Fruit fly (Drosophila melanogaster) whole organism, embryonic: ENCODE data around the gene Mob3.

Experiments
- CG10209 ChIP-seq: fragments of 200-800 bp; sonication (Bioruptor generic); optimal IDR thresholded peaks from 3 replicates; lab custom pipeline; 2017; ENCODE audit warnings: missing biosample characterization, mild to moderate bottlenecking, missing genetic modification characterization, missing genetic modification reagents
- CG10543 ChIP-seq: fragments of 200-800 bp; sonication (Bioruptor generic); optimal IDR thresholded peaks from 3 replicates; lab custom pipeline; 2017; ENCODE audit warnings: missing biosample characterization, mild to moderate bottlenecking, missing genetic modification characterization, moderate library complexity
- CG12219 ChIP-seq: fragments of 200-800 bp; sonication (Bioruptor generic); optimal IDR thresholded peaks from 3 replicates; lab custom pipeline; 2018; ENCODE audit warnings: missing biosample characterization, mild to moderate bottlenecking, missing genetic modification characterization
- CG14667 ChIP-seq: fragments of 200-800 bp; sonication (Bioruptor generic); IDR thresholded peaks from 2 replicates; pipeline ENCODE4 v1.3.6; 2022; ENCODE audit warnings: missing biosample characterization, missing genetic modification characterization
- CG1529 ChIP-seq: fragments of 200-800 bp; sonication (Bioruptor generic); optimal IDR thresholded peaks from 3 replicates; lab custom pipeline; 2018; ENCODE audit warnings: missing biosample characterization, missing genetic modification characterization
- CG15601 ChIP-seq: fragments of 200-800 bp; sonication (Bioruptor generic); optimal IDR thresholded peaks from 3 replicates; lab custom pipeline; 2019; ENCODE audit warnings: missing biosample characterization, mild to moderate bottlenecking, missing genetic modification characterization, moderate library complexity
- CG17186 ChIP-seq: fragments of 200-800 bp; sonication (Bioruptor generic); optimal IDR thresholded peaks from 3 replicates; lab custom pipeline; 2017; ENCODE audit warnings: missing biosample characterization, missing genetic modification reagents, missing genetic modification characterization
- CG18262 ChIP-seq: fragments of 200-800 bp; optimal IDR thresholded peaks from 3 replicates; lab custom pipeline; 2019; ENCODE audit warnings: missing biosample characterization, mild to moderate bottlenecking, missing genetic modification characterization, moderate library complexity
- CG18599 ChIP-seq: fragments of 200-800 bp; sonication (Bioruptor generic); optimal IDR thresholded peaks from 3 replicates; lab custom pipeline; 2017; ENCODE audit warnings: missing biosample characterization, missing genetic modification characterization, mild to moderate bottlenecking, moderate library complexity, missing genetic modification reagents
- CG18619 ChIP-seq: fragments of 200-800 bp; sonication (Bioruptor generic); optimal IDR thresholded peaks from 3 replicates; lab custom pipeline; 2017; ENCODE audit warnings: missing biosample characterization, mild to moderate bottlenecking, missing genetic modification characterization
- CG2116 ChIP-seq: fragments of 200-800 bp; sonication (Bioruptor generic); optimal IDR thresholded peaks from 3 replicates; lab custom pipeline; 2018; ENCODE audit warnings: missing biosample characterization, mild to moderate bottlenecking, missing genetic modification characterization
- CG2129 ChIP-seq: fragments of 200-800 bp; sonication (Bioruptor generic); IDR thresholded peaks from 2 replicates; pipeline ENCODE4 v1.3.6; 2022; ENCODE audit warnings: missing biosample characterization, missing genetic modification characterization; ENCODE audit not compliant: partially characterized antibody
- CG2199 ChIP-seq: fragments of 200-800 bp; sonication (Bioruptor generic); IDR thresholded peaks from 3 replicates; pipeline ENCODE4 v1.3.6; 2022; ENCODE audit warnings: missing biosample characterization, missing genetic modification characterization
- CG2875 ChIP-seq: fragments of 200-800 bp; sonication (Bioruptor generic); optimal IDR thresholded peaks from 2 replicates; lab custom pipeline; 2017; ENCODE audit warnings: missing biosample characterization, mild to moderate bottlenecking, missing genetic modification characterization, missing genetic modification reagents
- CG2889 ChIP-seq: fragments of 200-800 bp; sonication (Bioruptor generic); IDR thresholded peaks from 3 replicates; pipeline ENCODE4 v1.3.6; 2022; ENCODE audit warnings: missing biosample characterization, missing genetic modification characterization
- CG31224 ChIP-seq: fragments of 200-800 bp; sonication (Bioruptor generic); IDR thresholded peaks from 2 replicates; pipeline ENCODE4 v1.3.6; 2022; ENCODE audit warnings: missing biosample characterization, missing genetic modification characterization
- CG34422 ChIP-seq: fragments of 200-800 bp; sonication (Bioruptor generic); IDR thresholded peaks from 3 replicates; pipeline ENCODE4 v1.3.6; 2022; ENCODE audit warnings: missing biosample characterization, missing genetic modification characterization
- CG4328 ChIP-seq: fragments of 200-800 bp; sonication (Bioruptor generic); optimal IDR thresholded peaks from 3 replicates; lab custom pipeline; 2017; ENCODE audit warnings: missing biosample characterization, missing genetic modification reagents, missing genetic modification characterization
- CG7271 ChIP-seq: fragments of 200-800 bp; sonication (Bioruptor generic); optimal IDR thresholded peaks from 2 replicates; lab custom pipeline; 2018; ENCODE audit warnings: missing biosample characterization, mild to moderate bottlenecking, missing genetic modification characterization, moderate library complexity
- CG7556 ChIP-seq: fragments of 200-800 bp; sonication (Bioruptor generic); optimal IDR thresholded peaks from 2 replicates; lab custom pipeline; 2017; ENCODE audit warnings: missing biosample characterization, mild to moderate bottlenecking, missing genetic modification characterization
- CG7928 ChIP-seq: fragments of 200-800 bp; sonication (Bioruptor generic); optimal IDR thresholded peaks from 2 replicates; lab custom pipeline; 2017; ENCODE audit warnings: missing biosample characterization, mild to moderate bottlenecking, missing genetic modification characterization
- CG8765 ChIP-seq: fragments of 200-800 bp; sonication (Bioruptor generic); IDR thresholded peaks from 2 replicates; pipeline ENCODE4 v1.3.6; 2022; ENCODE audit warnings: missing biosample characterization, missing genetic modification characterization
- CG9797 ChIP-seq: fragments of 200-800 bp; sonication (Bioruptor generic); optimal IDR thresholded peaks from 3 replicates; lab custom pipeline; 2018; ENCODE audit warnings: missing biosample characterization, mild to moderate bottlenecking, missing genetic modification characterization
- Dfd ChIP-seq, 2 experiments: fragments of >200 bp; optimal IDR thresholded peaks; 2 replicates each; lab custom pipeline; 2017; ENCODE audit warnings: missing biosample characterization in 2 of 2, missing genetic modification characterization in 2 of 2
- Dip3 ChIP-seq: fragments of 200-800 bp; sonication (Bioruptor generic); optimal IDR thresholded peaks from 3 replicates; lab custom pipeline; 2016; ENCODE audit warnings: missing biosample characterization, missing genetic modification characterization
- GATAe ChIP-seq: fragments of 200-800 bp; sonication (Bioruptor generic); conservative IDR thresholded peaks from 2 replicates; pipeline ENCODE4 v1.3.6; 2022; ENCODE audit warnings: missing biosample characterization, missing genetic modification characterization
- H15 ChIP-seq: fragments of 200-800 bp; sonication (Bioruptor generic); IDR thresholded peaks from 3 replicates; pipeline ENCODE4 v1.3.6; 2022; ENCODE audit warnings: missing biosample characterization, missing genetic modification characterization
- HLHmδ ChIP-seq: fragments of 200-800 bp; sonication (Bioruptor generic); optimal IDR thresholded peaks from 2 replicates; lab custom pipeline; 2018; ENCODE audit warnings: missing biosample characterization, mild to moderate bottlenecking, missing genetic modification characterization, moderate library complexity
- Hmx ChIP-seq: fragments of 200-800 bp; sonication (Bioruptor generic); optimal IDR thresholded peaks from 2 replicates; lab custom pipeline; 2016; ENCODE audit warnings: missing biosample characterization, missing genetic modification characterization
- Med ChIP-seq: fragments of 200-800 bp; sonication (Bioruptor generic); peaks from one replicate; lab custom pipeline; 2016; ENCODE audit warnings: missing biosample characterization, missing genetic modification characterization, mild to moderate bottlenecking, inconsistent platforms, moderate library complexity
- Mrtf ChIP-seq: fragments of 200-800 bp; sonication (Bioruptor generic); IDR thresholded peaks from 3 replicates; pipeline ENCODE4 v1.3.6; 2022; ENCODE audit warnings: missing biosample characterization, missing genetic modification characterization
- NFAT ChIP-seq: fragments of 200-800 bp; sonication (Bioruptor generic); IDR thresholded peaks from 2 replicates; pipeline ENCODE4 v1.3.6; 2022; ENCODE audit warnings: missing biosample characterization, missing genetic modification characterization
- Neu2 ChIP-seq: fragments of 200-800 bp; sonication (Bioruptor generic); optimal IDR thresholded peaks from 3 replicates; lab custom pipeline; 2016; ENCODE audit warnings: missing biosample characterization, missing genetic modification characterization, borderline replicate concordance
- Sin3A ChIP-seq: fragments of >200 bp; optimal IDR thresholded peaks from 2 replicates; lab custom pipeline; 2018
- Sry-δ ChIP-seq: fragments of 200-800 bp; sonication (Bioruptor generic); optimal IDR thresholded peaks from 2 replicates; lab custom pipeline; 2016; ENCODE audit warnings: missing biosample characterization, missing genetic modification characterization
- YL-1 ChIP-seq: fragments of 200-800 bp; sonication (Bioruptor generic); optimal IDR thresholded peaks from 3 replicates; lab custom pipeline; 2017; ENCODE audit warnings: missing biosample characterization, mild to moderate bottlenecking, missing genetic modification characterization
- abd-A ChIP-seq: fragments of 200-800 bp; sonication (Bioruptor generic); optimal IDR thresholded peaks from 3 replicates; lab custom pipeline; 2019; ENCODE audit warnings: missing biosample characterization, mild to moderate bottlenecking, missing genetic modification characterization, moderate library complexity
- ara ChIP-seq: fragments of 200-800 bp; sonication (Bioruptor generic); IDR thresholded peaks from 2 replicates; pipeline ENCODE4 v1.3.6; 2022; ENCODE audit warnings: missing biosample characterization, missing genetic modification characterization
- bbx ChIP-seq: fragments of 200-800 bp; sonication (Bioruptor generic); IDR thresholded peaks from 2 replicates; pipeline ENCODE4 v1.3.6; 2022; ENCODE audit warnings: missing biosample characterization, missing genetic modification characterization; ENCODE audit not compliant: partially characterized antibody
- dmrt11E ChIP-seq: fragments of 200-800 bp; sonication (Bioruptor generic); optimal IDR thresholded peaks from 3 replicates; lab custom pipeline; 2018; ENCODE audit warnings: missing biosample characterization, mild to moderate bottlenecking, missing genetic modification characterization, moderate library complexity
- h ChIP-seq: fragments of >200 bp; optimal IDR thresholded peaks from 2 replicates; lab custom pipeline; 2017
- prd ChIP-seq, 3 experiments: fragments of >200 bp in 2 of 3; fragments of 200-800 bp in 1 of 3; sonication (Bioruptor generic) in 1 of 3; optimal IDR thresholded peaks in 2 of 3; IDR thresholded peaks in 1 of 3; 2 replicates in 2 of 3; 3 replicates in 1 of 3; pipeline versions ENCODE4 v1.3.6 to Lab custom; 2017 to 2022; ENCODE audit warnings: missing biosample characterization in 1 of 3, missing genetic modification characterization in 1 of 3
- salm ChIP-seq: fragments of 200-800 bp; sonication (Bioruptor generic); optimal IDR thresholded peaks from 2 replicates; lab custom pipeline; 2018; ENCODE audit warnings: missing biosample characterization, mild to moderate bottlenecking, missing genetic modification characterization
- stc ChIP-seq: fragments of 200-800 bp; sonication (Bioruptor generic); IDR thresholded peaks from 2 replicates; pipeline ENCODE4 v1.3.6; 2022; ENCODE audit warnings: missing biosample characterization, missing genetic modification characterization
- tio ChIP-seq: fragments of 200-800 bp; sonication (Bioruptor generic); optimal IDR thresholded peaks from 2 replicates; lab custom pipeline; 2017; ENCODE audit warnings: missing biosample characterization, missing genetic modification characterization, inconsistent platforms
- tna ChIP-seq: fragments of 200-800 bp; sonication (Bioruptor generic); IDR thresholded peaks from 2 replicates; pipeline ENCODE4 v1.3.6; 2022; ENCODE audit warnings: missing biosample characterization, missing genetic modification characterization; ENCODE audit not compliant: partially characterized antibody
- wor ChIP-seq: fragments of 200-800 bp; sonication (Bioruptor generic); IDR thresholded peaks from 2 replicates; pipeline ENCODE4 v1.3.6; 2022; ENCODE audit warnings: missing biosample characterization, missing genetic modification characterization

Gene Mob3

dm6 chr2L:10276436-10276835 lies 11.3 kb downstream of the Mob3 start (continued):
- peak; percentile 12; the same call in 1 of the 2 replicates for TF ChIP-seq wor (GFP tag; lab: Robert Waterston, UW)
- no peak for TF ChIP-seq H15 (GFP tag; lab: Robert Waterston, UW)
- no peak for TF ChIP-seq HLHmδ
- 0 out of 2 replicates have a peak, but pooled peaks have one; percentile 30 for TF ChIP-seq ara
- TF ChIP-seq CG7556 (GFP tag; lab: Kevin White, UChicago) = no peak
- no peak for TF ChIP-seq salm (tag; lab: Kevin White, UChicago)
- TF ChIP-seq CG8765 = no peak
- TF ChIP-seq CG9797 (GFP tag; lab: Kevin White, UChicago) = no peak
- TF ChIP-seq CG1529 (GFP tag; lab: Kevin White, UChicago) = no peak
- no peak for TF ChIP-seq Dip3 (GFP tag; lab: Kevin White, UChicago)
- peak; percentile 41 for TF ChIP-seq CG7271 (tag; lab: Kevin White, UChicago)
- TF ChIP-seq Med (GFP tag; lab: Kevin White, UChicago) = no peak
- TF ChIP-seq CG2199 (GFP tag; lab: Robert Waterston, UW) = no peak
- no peak for TF ChIP-seq CG2129
- TF ChIP-seq dmrt11E (tag; lab: Kevin White, UChicago) = peak; percentile 60
- TF ChIP-seq CG31224 (GFP tag; lab: Robert Waterston, UW) = no peak
- TF ChIP-seq GATAe (GFP tag; lab: Robert Waterston, UW) = no peak
- no peak for TF ChIP-seq CG10209 (GFP tag; lab: Kevin White, UChicago)
- no peak for TF ChIP-seq Mrtf
- no peak for TF ChIP-seq Sin3A (lab: Kevin White, UChicago)
- TF ChIP-seq CG17186 = peak; percentile 17
- TF ChIP-seq Dfd (GFP tag; optimal IDR thresholded peaks at IDR 0.05; lab: Kevin White, UChicago) = no peak
- TF ChIP-seq stc = peak; percentile 64
- TF ChIP-seq CG2875 = peak; percentile 29
- TF ChIP-seq Sry-δ (GFP tag; lab: Kevin White, UChicago) = no peak
- no peak for TF ChIP-seq CG18619 (GFP tag; lab: Kevin White, UChicago)
- TF ChIP-seq CG2116 = no peak
- TF ChIP-seq CG14667 (GFP tag; lab: Robert Waterston, UW) = no peak
- no peak for TF ChIP-seq NFAT
- no peak for TF ChIP-seq CG34422 (GFP tag; lab: Robert Waterston, UW)
- TF ChIP-seq CG7928 (GFP tag; lab: Kevin White, UChicago) = no peak
- TF ChIP-seq CG2889 (GFP tag; lab: Robert Waterston, UW) = no peak
- no peak for TF ChIP-seq h (lab: Kevin White, UChicago)
- no peak for TF ChIP-seq abd-A (tag; lab: Kevin White, UChicago)
- no peak for TF ChIP-seq CG10543 (GFP tag; lab: Kevin White, UChicago)
- TF ChIP-seq Hmx (GFP tag; lab: Kevin White, UChicago) = no peak
- TF ChIP-seq prd (optimal IDR thresholded peaks at IDR 0.05; lab: Kevin White, UChicago) = no peak
- TF ChIP-seq prd (GFP tag; IDR thresholded peaks at IDR 0.05; lab: Robert Waterston, UW) = no peak
- TF ChIP-seq CG18599 (GFP tag; lab: Kevin White, UChicago) = no peak
- no peak for TF ChIP-seq tio (GFP tag; lab: Kevin White, UChicago)
- TF ChIP-seq tna (GFP tag; lab: Robert Waterston, UW) = no peak
- no peak for TF ChIP-seq CG4328
- no peak for TF ChIP-seq Neu2
- TF ChIP-seq bbx (GFP tag; lab: Robert Waterston, UW) = no peak
- TF ChIP-seq CG15601 (tag; lab: Kevin White, UChicago) = peak; percentile 18
- TF ChIP-seq YL-1 (GFP tag; lab: Kevin White, UChicago) = peak; percentile 4
- TF ChIP-seq CG18262 (tag; lab: Kevin White, UChicago) = peak; percentile 82
- TF ChIP-seq CG12219 (GFP tag; lab: Kevin White, UChicago) = no peak
- TF ChIP-seq, all 482 proteins: peak for 54
